Fruit fly (Drosophila melanogaster) whole organism, embryonic: ENCODE measurements around the gene CG16985.

ENCODE experiments used
- Atf-2 ChIP-seq: fragments of 200-800 bp; sonication (Bioruptor generic); optimal IDR thresholded peaks from 2 replicates; lab custom pipeline; 2016; ENCODE audit warnings: missing biosample characterization, missing genetic modification characterization
- CG10147 ChIP-seq: fragments of 200-800 bp; sonication (Bioruptor generic); optimal IDR thresholded peaks from 2 replicates; lab custom pipeline; 2019; ENCODE audit warnings: missing biosample characterization, mild to moderate bottlenecking, missing genetic modification characterization, moderate library complexity
- CG10431 ChIP-seq: fragments of 200-800 bp; sonication (Bioruptor generic); optimal IDR thresholded peaks from 3 replicates; lab custom pipeline; 2018; ENCODE audit warnings: missing biosample characterization, mild to moderate bottlenecking, missing genetic modification characterization
- CG10543 ChIP-seq: fragments of 200-800 bp; sonication (Bioruptor generic); optimal IDR thresholded peaks from 3 replicates; lab custom pipeline; 2017; ENCODE audit warnings: missing biosample characterization, mild to moderate bottlenecking, missing genetic modification characterization, moderate library complexity
- CG12236 ChIP-seq: fragments of 200-800 bp; sonication (Bioruptor generic); optimal IDR thresholded peaks from 2 replicates; lab custom pipeline; 2016; ENCODE audit warnings: missing biosample characterization, missing genetic modification characterization
- CG13624 ChIP-seq: fragments of 200-800 bp; sonication (Bioruptor generic); optimal IDR thresholded peaks from 2 replicates; lab custom pipeline; 2016; ENCODE audit warnings: missing biosample characterization, missing genetic modification characterization
- CG15479 ChIP-seq: fragments of 200-800 bp; sonication (Bioruptor generic); optimal IDR thresholded peaks from 3 replicates; lab custom pipeline; 2019; ENCODE audit warnings: missing biosample characterization, mild to moderate bottlenecking, missing genetic modification characterization, moderate library complexity
- CG16813 ChIP-seq: fragments of 200-800 bp; sonication (Bioruptor generic); IDR thresholded peaks from 3 replicates; pipeline ENCODE4 v1.3.6; 2022; ENCODE audit warnings: missing biosample characterization, missing genetic modification characterization; ENCODE audit not compliant: partially characterized antibody
- CG17912 ChIP-seq: fragments of 200-800 bp; sonication (Bioruptor generic); optimal IDR thresholded peaks from 2 replicates; lab custom pipeline; 2018; ENCODE audit warnings: missing biosample characterization, mild to moderate bottlenecking, missing genetic modification characterization
- CG2199 ChIP-seq: fragments of 200-800 bp; sonication (Bioruptor generic); IDR thresholded peaks from 3 replicates; pipeline ENCODE4 v1.3.6; 2022; ENCODE audit warnings: missing biosample characterization, missing genetic modification characterization
- CG2678 ChIP-seq: fragments of 200-800 bp; sonication (Bioruptor generic); optimal IDR thresholded peaks from 3 replicates; lab custom pipeline; 2019; ENCODE audit warnings: missing biosample characterization, mild to moderate bottlenecking, missing genetic modification characterization, moderate library complexity
- CG30431 ChIP-seq: fragments of 200-800 bp; sonication (Bioruptor generic); optimal IDR thresholded peaks from 2 replicates; lab custom pipeline; 2017; ENCODE audit warnings: missing biosample characterization, missing genetic modification characterization
- CG31365 ChIP-seq: fragments of 200-800 bp; sonication (Bioruptor generic); optimal IDR thresholded peaks from 2 replicates; lab custom pipeline; 2018; ENCODE audit warnings: missing biosample characterization, mild to moderate bottlenecking, missing genetic modification characterization
- CG34422 ChIP-seq: fragments of 200-800 bp; sonication (Bioruptor generic); IDR thresholded peaks from 3 replicates; pipeline ENCODE4 v1.3.6; 2022; ENCODE audit warnings: missing biosample characterization, missing genetic modification characterization
- CG4282 ChIP-seq: fragments of 200-800 bp; sonication (Bioruptor generic); optimal IDR thresholded peaks from 2 replicates; lab custom pipeline; 2016; ENCODE audit warnings: missing biosample characterization, missing genetic modification characterization
- CG6854 ChIP-seq: fragments of 200-800 bp; sonication (Bioruptor generic); optimal IDR thresholded peaks from 3 replicates; lab custom pipeline; 2017; ENCODE audit warnings: missing biosample characterization, mild to moderate bottlenecking, missing genetic modification characterization
- CG7357 ChIP-seq: fragments of 200-800 bp; sonication (Bioruptor generic); IDR thresholded peaks from 3 replicates; pipeline ENCODE4 v1.3.6; 2022; ENCODE audit warnings: missing biosample characterization, missing genetic modification characterization
- CG7372 ChIP-seq: fragments of 200-800 bp; sonication (Bioruptor generic); IDR thresholded peaks from 2 replicates; pipeline ENCODE4 v1.3.6; 2022; ENCODE audit warnings: missing biosample characterization, missing genetic modification characterization
- CG7556 ChIP-seq: fragments of 200-800 bp; sonication (Bioruptor generic); optimal IDR thresholded peaks from 2 replicates; lab custom pipeline; 2017; ENCODE audit warnings: missing biosample characterization, mild to moderate bottlenecking, missing genetic modification characterization
- CG7745 ChIP-seq: fragments of 200-800 bp; sonication (Bioruptor generic); optimal IDR thresholded peaks from 2 replicates; lab custom pipeline; 2018; ENCODE audit warnings: missing biosample characterization, mild to moderate bottlenecking, missing genetic modification characterization, moderate library complexity
- CG7963 ChIP-seq: fragments of 200-800 bp; sonication (Bioruptor generic); IDR thresholded peaks from 3 replicates; pipeline ENCODE4 v1.3.6; 2022; ENCODE audit warnings: missing biosample characterization, missing genetic modification characterization; ENCODE audit not compliant: partially characterized antibody
- CG9727 ChIP-seq: fragments of 200-800 bp; sonication (Bioruptor generic); optimal IDR thresholded peaks from 3 replicates; lab custom pipeline; 2017; ENCODE audit warnings: missing biosample characterization, mild to moderate bottlenecking, missing genetic modification characterization
- Chrac-16 ChIP-seq: fragments of 200-800 bp; sonication (Bioruptor generic); optimal IDR thresholded peaks from 3 replicates; lab custom pipeline; 2016; ENCODE audit warnings: missing biosample characterization, missing genetic modification characterization
- CkIIα-i1 ChIP-seq: fragments of 200-800 bp; sonication (Bioruptor generic); IDR thresholded peaks from 2 replicates; pipeline ENCODE4 v1.3.6; 2022; ENCODE audit warnings: missing biosample characterization, missing genetic modification characterization
- Dek ChIP-seq: fragments of 200-800 bp; sonication (Bioruptor generic); optimal IDR thresholded peaks from 3 replicates; lab custom pipeline; 2019; ENCODE audit warnings: missing biosample characterization, mild to moderate bottlenecking, missing genetic modification characterization, moderate library complexity
- Dip3 ChIP-seq: fragments of 200-800 bp; sonication (Bioruptor generic); optimal IDR thresholded peaks from 3 replicates; lab custom pipeline; 2016; ENCODE audit warnings: missing biosample characterization, missing genetic modification characterization
- Doc3 ChIP-seq: fragments of 200-800 bp; sonication (Bioruptor generic); IDR thresholded peaks from 3 replicates; pipeline ENCODE4 v1.3.6; 2022; ENCODE audit warnings: missing biosample characterization, missing genetic modification characterization; ENCODE audit not compliant: partially characterized antibody
- Ets65A ChIP-seq: fragments of 200-800 bp; sonication (Bioruptor generic); peaks from one replicate; lab custom pipeline; 2016; ENCODE audit warnings: missing biosample characterization, missing genetic modification characterization
- Gsc ChIP-seq: fragments of 200-800 bp; sonication (Bioruptor generic); IDR thresholded peaks from 2 replicates; pipeline ENCODE4 v1.3.6; 2022; ENCODE audit warnings: missing biosample characterization, missing genetic modification characterization
- HLH3B ChIP-seq: fragments of 200-800 bp; sonication (Bioruptor generic); IDR thresholded peaks from 2 replicates; pipeline ENCODE4 v1.3.6; 2022; ENCODE audit warnings: missing biosample characterization, missing genetic modification characterization
- Lhr ChIP-seq: fragments of 200-800 bp; sonication (Bioruptor generic); optimal IDR thresholded peaks from 3 replicates; lab custom pipeline; 2017; ENCODE audit warnings: mild to moderate bottlenecking, missing biosample characterization, missing genetic modification reagents, missing genetic modification characterization
- Oli ChIP-seq: fragments of 200-800 bp; sonication (Bioruptor generic); optimal IDR thresholded peaks from 2 replicates; lab custom pipeline; 2018; ENCODE audit warnings: missing biosample characterization, mild to moderate bottlenecking, missing genetic modification characterization, moderate library complexity
- Ptx1 ChIP-seq: fragments of 200-800 bp; sonication (Bioruptor generic); IDR thresholded peaks from 2 replicates; pipeline ENCODE4 v1.3.6; 2022; ENCODE audit warnings: missing biosample characterization, missing genetic modification characterization
- Six4 ChIP-seq: fragments of 200-800 bp; sonication (Bioruptor generic); optimal IDR thresholded peaks from 2 replicates; lab custom pipeline; 2016; ENCODE audit warnings: missing biosample characterization, missing genetic modification characterization
- ase ChIP-seq: fragments of 200-800 bp; sonication (Bioruptor generic); IDR thresholded peaks from 3 replicates; pipeline ENCODE4 v1.3.6; 2022; ENCODE audit warnings: missing biosample characterization, missing genetic modification characterization
- ash1 ChIP-seq: fragments of 200-800 bp; sonication (Bioruptor generic); optimal IDR thresholded peaks from 2 replicates; lab custom pipeline; 2018; ENCODE audit warnings: missing biosample characterization, mild to moderate bottlenecking, missing genetic modification characterization
- croc ChIP-seq: fragments of 200-800 bp; sonication (Bioruptor generic); conservative IDR thresholded peaks from 3 replicates; pipeline ENCODE4 v1.3.6; 2022; ENCODE audit warnings: missing biosample characterization, missing genetic modification characterization
- dm ChIP-seq: fragments of 200-800 bp; sonication (Bioruptor generic); optimal IDR thresholded peaks from 3 replicates; lab custom pipeline; 2016; ENCODE audit warnings: missing biosample characterization, missing genetic modification characterization
- fd102C ChIP-seq: fragments of 200-800 bp; sonication (Bioruptor generic); optimal IDR thresholded peaks from 2 replicates; lab custom pipeline; 2018; ENCODE audit warnings: missing biosample characterization, mild to moderate bottlenecking, missing genetic modification characterization, moderate library complexity
- fd64A ChIP-seq: fragments of 200-800 bp; sonication (Bioruptor generic); optimal IDR thresholded peaks from 3 replicates; lab custom pipeline; 2018; ENCODE audit warnings: missing biosample characterization, mild to moderate bottlenecking, missing genetic modification characterization
- gcm ChIP-seq: fragments of 200-800 bp; sonication (Bioruptor generic); optimal IDR thresholded peaks from 2 replicates; lab custom pipeline; 2019; ENCODE audit warnings: missing biosample characterization, mild to moderate bottlenecking, missing genetic modification characterization, moderate library complexity
- ind ChIP-seq: fragments of 200-800 bp; sonication (Bioruptor generic); optimal IDR thresholded peaks from 3 replicates; lab custom pipeline; 2016; ENCODE audit warnings: missing biosample characterization, missing genetic modification characterization
- luna ChIP-seq: fragments of 200-800 bp; sonication (Bioruptor generic); optimal IDR thresholded peaks from 2 replicates; lab custom pipeline; 2016; ENCODE audit warnings: missing biosample characterization, missing genetic modification characterization
- peb ChIP-seq: fragments of 200-800 bp; sonication (Bioruptor generic); IDR thresholded peaks from 2 replicates; pipeline ENCODE4 v1.3.6; 2022; ENCODE audit warnings: missing biosample characterization, missing genetic modification characterization
- prd ChIP-seq, 3 experiments: fragments of >200 bp in 2 of 3; fragments of 200-800 bp in 1 of 3; sonication (Bioruptor generic) in 1 of 3; optimal IDR thresholded peaks in 2 of 3; IDR thresholded peaks in 1 of 3; 2 replicates in 2 of 3; 3 replicates in 1 of 3; pipeline versions ENCODE4 v1.3.6 to Lab custom; 2017 to 2022; ENCODE audit warnings: missing biosample characterization in 1 of 3, missing genetic modification characterization in 1 of 3
- ranshi ChIP-seq: fragments of 200-800 bp; sonication (Bioruptor generic); IDR thresholded peaks from 2 replicates; pipeline ENCODE4 v1.3.6; 2022; ENCODE audit warnings: missing biosample characterization, missing genetic modification characterization
- slbo ChIP-seq: fragments of 200-800 bp; sonication (Bioruptor generic); IDR thresholded peaks from 2 replicates; pipeline ENCODE4 v1.3.6; 2022; ENCODE audit warnings: missing biosample characterization, missing genetic modification characterization
- wdn ChIP-seq: fragments of 200-800 bp; sonication (Bioruptor generic); IDR thresholded peaks from 2 replicates; pipeline ENCODE4 v1.3.6; 2022; ENCODE audit warnings: missing biosample characterization, missing genetic modification characterization
- wor ChIP-seq: fragments of 200-800 bp; sonication (Bioruptor generic); IDR thresholded peaks from 2 replicates; pipeline ENCODE4 v1.3.6; 2022; ENCODE audit warnings: missing biosample characterization, missing genetic modification characterization

CG16985 gene

DNA sequence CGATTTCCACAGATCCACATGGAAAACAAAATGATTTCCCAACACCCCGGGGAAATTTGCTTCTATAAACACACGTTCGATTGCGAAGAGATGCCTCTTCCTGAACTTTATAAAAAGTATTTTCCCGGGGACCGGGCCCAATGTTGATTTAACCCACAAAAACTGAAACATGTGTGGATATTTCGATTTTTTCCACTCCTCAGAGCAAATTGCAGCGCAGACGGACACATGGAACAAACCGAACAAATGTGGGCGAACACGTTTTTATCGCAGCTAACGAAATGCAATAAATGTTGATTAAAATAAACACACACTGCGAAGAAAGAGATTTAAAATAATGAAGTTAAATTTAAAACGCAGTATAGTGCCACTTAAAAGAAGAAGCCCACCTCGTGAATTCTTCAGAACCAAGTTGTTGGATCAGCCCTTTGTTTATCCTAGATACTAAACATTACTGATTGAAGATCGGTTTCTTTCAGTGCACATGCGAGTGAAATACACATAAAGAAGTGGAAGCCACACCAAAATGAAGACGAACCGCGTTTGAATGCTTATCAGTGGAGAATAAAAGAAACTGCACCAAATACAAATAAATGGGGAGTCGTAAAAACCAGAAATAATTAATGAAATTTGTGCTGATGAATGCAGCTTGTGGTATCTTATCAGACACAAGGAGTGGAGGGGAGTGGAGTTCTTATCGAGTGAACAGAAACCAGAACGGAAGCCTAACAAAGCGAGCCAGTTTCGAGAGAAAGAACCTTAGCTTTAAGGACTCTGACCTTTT lies 16.2 kb upstream of the CG16985 start (continued):
- no peak for TF ChIP-seq Dip3 (GFP tag; lab: Kevin White, UChicago)
- peak; percentile 90 for TF ChIP-seq Ptx1 (GFP tag; lab: Robert Waterston, UW)
- peak; percentile 64 for TF ChIP-seq CG7556
- no peak for TF ChIP-seq CG15479 (GFP tag; lab: Kevin White, UChicago)
- no peak for TF ChIP-seq CG16813
- TF ChIP-seq CG13624 (GFP tag; lab: Kevin White, UChicago) = peak; percentile 49
- TF ChIP-seq CG9727 (GFP tag; lab: Kevin White, UChicago) = peak; percentile 67
- peak; percentile 23 for TF ChIP-seq CG10543 (GFP tag; lab: Kevin White, UChicago)
- TF ChIP-seq gcm (GFP tag; lab: Kevin White, UChicago) = peak; percentile 78
- TF ChIP-seq Doc3 (GFP tag; lab: Robert Waterston, UW) = 0 out of 3 replicates have a peak, but pooled peaks have one; percentile 24
- peak; percentile 88 for TF ChIP-seq Oli (tag; lab: Kevin White, UChicago)
- peak; percentile 75 for TF ChIP-seq CG12236 (GFP tag; lab: Kevin White, UChicago)
- TF ChIP-seq CG2678 (tag; lab: Kevin White, UChicago) = peak; percentile 86
- TF ChIP-seq Six4 (GFP tag; lab: Kevin White, UChicago) = peak; percentile 58
- peak; percentile 76 for TF ChIP-seq Atf-2 (GFP tag; lab: Kevin White, UChicago)
- TF ChIP-seq CG7372 = peak; percentile 66
- peak; percentile 46 for TF ChIP-seq CG7745 (tag; lab: Kevin White, UChicago)
- peak; percentile 63 for TF ChIP-seq dm
- TF ChIP-seq ranshi (GFP tag; lab: Robert Waterston, UW) = peak; percentile 81
- TF ChIP-seq fd102C = no peak
- TF ChIP-seq slbo = peak; percentile 41; the same call in 1 of the 2 replicates
- peak; percentile 45 for TF ChIP-seq Dek (tag; lab: Kevin White, UChicago)
- peak; percentile 81 for TF ChIP-seq peb
- TF ChIP-seq wor (GFP tag; lab: Robert Waterston, UW) = peak; percentile 76
- TF ChIP-seq CG7357 (GFP tag; lab: Robert Waterston, UW) = peak; percentile 71
- peak; percentile 16 for TF ChIP-seq luna (GFP tag; lab: Kevin White, UChicago)
- TF ChIP-seq croc (GFP tag; lab: Robert Waterston, UW) = peak; percentile 76
- peak; percentile 86 for TF ChIP-seq HLH3B (GFP tag; lab: Robert Waterston, UW)
- peak; percentile 43 for TF ChIP-seq Lhr (GFP tag; lab: Kevin White, UChicago)
- no peak for TF ChIP-seq CkIIα-i1 (GFP tag; lab: Robert Waterston, UW)
- no peak for TF ChIP-seq CG6854 (GFP tag; lab: Kevin White, UChicago)
- TF ChIP-seq ash1 = no peak
- peak; percentile 39 for TF ChIP-seq CG31365 (tag; lab: Kevin White, UChicago)
- TF ChIP-seq prd (optimal IDR thresholded peaks at IDR 0.05; lab: Kevin White, UChicago) = no peak
- TF ChIP-seq prd (GFP tag; IDR thresholded peaks at IDR 0.05; lab: Robert Waterston, UW) = peak; percentile 88
- peak; percentile 86 for TF ChIP-seq fd64A
- peak; percentile 86 for TF ChIP-seq ase (GFP tag; lab: Robert Waterston, UW)
- TF ChIP-seq CG34422 (GFP tag; lab: Robert Waterston, UW) = peak; percentile 71
- TF ChIP-seq CG30431 = peak; percentile 59
- TF ChIP-seq Gsc (GFP tag; lab: Robert Waterston, UW) = peak; percentile 53; the same call in 1 of the 2 replicates
- no peak for TF ChIP-seq CG17912 (GFP tag; lab: Kevin White, UChicago)
- no peak for TF ChIP-seq CG7963 (GFP tag; lab: Robert Waterston, UW)
- TF ChIP-seq wdn (GFP tag; lab: Robert Waterston, UW) = no peak
- peak; percentile 97 for TF ChIP-seq Ets65A (GFP tag; lab: Kevin White, UChicago)
- TF ChIP-seq CG4282 (GFP tag; lab: Kevin White, UChicago) = peak; percentile 17
- peak; percentile 59 for TF ChIP-seq CG10431 (GFP tag; lab: Kevin White, UChicago)
- peak; percentile 77 for TF ChIP-seq Chrac-16 (GFP tag; lab: Kevin White, UChicago)
- peak; percentile 73; the same call in 2 of the 3 replicates for TF ChIP-seq CG2199 (GFP tag; lab: Robert Waterston, UW)
- TF ChIP-seq ind (GFP tag; lab: Kevin White, UChicago) = peak; percentile 82
- peak; percentile 24 for TF ChIP-seq CG10147
